Worm (Caenorhabditis elegans) whole organism, L4 larva: ENCODE results near the gene xpf-1.
A peak's percentile ranks its signal among the peaks of the same experiment; 100 is the strongest.

ENCODE experiments used
- F26F4.8 ChIP-seq: fragments of 200-800 bp; sonication (Bioruptor generic); conservative IDR thresholded peaks from 2 replicates; pipeline ENCODE4 v1.3.6; 2022; ENCODE audit warnings: missing genetic modification characterization, missing compliant biosample characterization
- F37D6.2 ChIP-seq: sonication (generic microtip); optimal IDR thresholded peaks from 2 replicates; lab custom pipeline; 2016; ENCODE audit warnings: mild to moderate bottlenecking, missing genetic modification characterization, missing compliant biosample characterization
- F49E8.2 ChIP-seq: sonication (generic microtip); optimal IDR thresholded peaks from 2 replicates; lab custom pipeline; 2016; ENCODE audit warnings: missing compliant biosample characterization, mild to moderate bottlenecking, missing genetic modification characterization, borderline replicate concordance
- T20F7.1 ChIP-seq: fragments of 200-800 bp; sonication (Bioruptor generic); optimal IDR thresholded peaks from 2 replicates; lab custom pipeline; 2018; ENCODE audit warnings: mild to moderate bottlenecking, missing genetic modification characterization, missing compliant biosample characterization
- T26A8.4 ChIP-seq: fragments of 200-800 bp; sonication (Bioruptor generic); IDR thresholded peaks from 2 replicates; pipeline ENCODE4 v1.3.6; 2022; ENCODE audit warnings: missing genetic modification characterization, missing compliant biosample characterization
- Y48G9A.11 ChIP-seq: fragments of 200-800 bp; sonication (Bioruptor generic); IDR thresholded peaks from 2 replicates; pipeline ENCODE4 v1.3.6; 2022; ENCODE audit warnings: missing genetic modification reagents, missing genetic modification characterization, missing compliant biosample characterization
- ZK337.2 ChIP-seq: fragments of 200-800 bp; sonication (Bioruptor generic); IDR thresholded peaks from 2 replicates; pipeline ENCODE4 v1.3.6; 2022; ENCODE audit warnings: missing genetic modification reagents, missing genetic modification characterization, missing compliant biosample characterization
- attf-4 ChIP-seq: sonication (generic microtip); optimal IDR thresholded peaks from 3 replicates; lab custom pipeline; 2017; ENCODE audit warnings: missing biosample characterization, missing genetic modification characterization
- ceh-28 ChIP-seq: fragments of 150-350 bp; optimal IDR thresholded peaks from 2 replicates; lab custom pipeline; 2014; ENCODE audit warnings: missing biosample characterization, missing genetic modification reagents, missing genetic modification characterization
- ceh-44 ChIP-seq: fragments of 200-800 bp; sonication (Bioruptor generic); IDR thresholded peaks from 2 replicates; pipeline ENCODE4 v1.3.6; 2022; ENCODE audit warnings: missing genetic modification reagents, missing genetic modification characterization, missing compliant biosample characterization
- ceh-82 ChIP-seq: sonication (generic microtip); optimal IDR thresholded peaks from 2 replicates; lab custom pipeline; 2017; ENCODE audit warnings: missing biosample characterization, missing genetic modification characterization
- cey-2 ChIP-seq: sonication (generic microtip); optimal IDR thresholded peaks from 3 replicates; lab custom pipeline; 2017; ENCODE audit warnings: missing genetic modification characterization, mild to moderate bottlenecking, missing compliant biosample characterization, antibody characterized with exemption, borderline replicate concordance; ENCODE audit not compliant: insufficient read depth
- dmd-9 ChIP-seq: fragments of 200-800 bp; sonication (Bioruptor generic); IDR thresholded peaks from 2 replicates; pipeline ENCODE4 v1.3.6; 2022; ENCODE audit warnings: missing genetic modification reagents, missing genetic modification characterization, missing compliant biosample characterization
- dve-1 ChIP-seq: sonication (generic microtip); optimal IDR thresholded peaks from 2 replicates; lab custom pipeline; 2017; ENCODE audit warnings: antibody characterized with exemption, mild to moderate bottlenecking, missing genetic modification characterization, missing compliant biosample characterization; ENCODE audit not compliant: insufficient read depth
- egl-27 ChIP-seq: sonication (generic microtip); optimal IDR thresholded peaks from 3 replicates; lab custom pipeline; 2017; ENCODE audit warnings: missing biosample characterization, missing genetic modification reagents, missing genetic modification characterization
- fkh-10 ChIP-seq: fragments of 150-350 bp; optimal IDR thresholded peaks from 2 replicates; lab custom pipeline; 2014; ENCODE audit warnings: missing biosample characterization, missing genetic modification reagents, missing genetic modification characterization
- fos-1 ChIP-seq: fragments of 150-350 bp; optimal IDR thresholded peaks from 2 replicates; lab custom pipeline; 2014; ENCODE audit warnings: missing biosample characterization, missing genetic modification characterization
- gei-8 ChIP-seq: fragments of 200-800 bp; sonication (Bioruptor generic); optimal IDR thresholded peaks from 2 replicates; lab custom pipeline; 2018; ENCODE audit warnings: mild to moderate bottlenecking, missing genetic modification characterization, missing compliant biosample characterization
- hlh-11 ChIP-seq: fragments of 200-800 bp; sonication (Bioruptor generic); optimal IDR thresholded peaks from 2 replicates; lab custom pipeline; 2018; ENCODE audit warnings: mild to moderate bottlenecking, missing genetic modification characterization, missing compliant biosample characterization
- hlh-30 ChIP-seq: sonication (generic microtip); optimal IDR thresholded peaks from 2 replicates; lab custom pipeline; 2017; ENCODE audit warnings: antibody characterized with exemption, mild to moderate bottlenecking, missing genetic modification characterization, missing compliant biosample characterization; ENCODE audit not compliant: insufficient read depth
- lim-7 ChIP-seq: fragments of 200-800 bp; sonication (Bioruptor generic); IDR thresholded peaks from 2 replicates; pipeline ENCODE4 v1.3.6; 2022; ENCODE audit warnings: missing genetic modification characterization, missing compliant biosample characterization
- lin-13 ChIP-seq: fragments of 150-350 bp; optimal IDR thresholded peaks from 2 replicates; lab custom pipeline; 2014; ENCODE audit warnings: missing biosample characterization, missing genetic modification reagents, missing genetic modification characterization
- lin-38 ChIP-seq: fragments of 200-800 bp; sonication (Bioruptor generic); IDR thresholded peaks from 2 replicates; pipeline ENCODE4 v1.3.6; 2022; ENCODE audit warnings: missing genetic modification reagents, missing genetic modification characterization, missing compliant biosample characterization
- lir-3 ChIP-seq: sonication (generic microtip); optimal IDR thresholded peaks from 2 replicates; lab custom pipeline; 2016; ENCODE audit warnings: mild to moderate bottlenecking, missing genetic modification characterization, missing compliant biosample characterization
- madf-5 ChIP-seq, 2 experiments: fragments of 200-800 bp; sonication (Bioruptor generic); IDR thresholded peaks; 2 replicates each; pipeline ENCODE4 v1.3.6; 2022; ENCODE audit warnings: missing compliant biosample characterization in 2 of 2, missing genetic modification characterization in 2 of 2
- mdl-1 ChIP-seq, 2 experiments: fragments of 150-350 bp in 1 of 2; sonication (generic microtip) in 1 of 2; optimal IDR thresholded peaks; 2 replicates each; lab custom pipeline; 2014 to 2017; ENCODE audit warnings: missing biosample characterization in 2 of 2, missing genetic modification characterization in 2 of 2
- mdt-29 ChIP-seq: fragments of 200-800 bp; sonication (Bioruptor generic); IDR thresholded peaks from 2 replicates; pipeline ENCODE4 v1.3.6; 2022; ENCODE audit warnings: missing genetic modification reagents, missing genetic modification characterization, missing compliant biosample characterization
- mep-1 ChIP-seq: fragments of 150-350 bp; sonication (generic microtip); optimal IDR thresholded peaks from 3 replicates; lab custom pipeline; 2014; ENCODE audit warnings: missing biosample characterization, missing genetic modification characterization
- mes-2 ChIP-seq: sonication (generic microtip); optimal IDR thresholded peaks from 2 replicates; lab custom pipeline; 2016; ENCODE audit warnings: missing genotype, mild to moderate bottlenecking, missing genetic modification characterization, missing compliant biosample characterization; ENCODE audit not compliant: poor library complexity, severe bottlenecking
- nhr-102 ChIP-seq: sonication (generic microtip); optimal IDR thresholded peaks from 2 replicates; lab custom pipeline; 2016; ENCODE audit warnings: mild to moderate bottlenecking, missing genetic modification characterization, moderate library complexity, missing compliant biosample characterization
- nhr-28 ChIP-seq: fragments of 150-350 bp; optimal IDR thresholded peaks from 2 replicates; lab custom pipeline; 2014; ENCODE audit warnings: missing biosample characterization, missing genetic modification characterization
- nhr-42 ChIP-seq: fragments of 200-800 bp; sonication (Bioruptor generic); IDR thresholded peaks from 2 replicates; pipeline ENCODE4 v1.3.6; 2022; ENCODE audit warnings: missing genetic modification characterization, missing compliant biosample characterization
- nhr-48 ChIP-seq: sonication (generic microtip); optimal IDR thresholded peaks from 2 replicates; lab custom pipeline; 2016; ENCODE audit warnings: mild to moderate bottlenecking, missing genetic modification characterization, missing compliant biosample characterization
- nhr-77 ChIP-seq: fragments of 150-350 bp; optimal IDR thresholded peaks from 2 replicates; lab custom pipeline; 2014; ENCODE audit warnings: missing biosample characterization, missing genetic modification characterization
- pha-4 ChIP-seq, 2 experiments: fragments of 150-350 bp in 1 of 2; fragments of 200-800 bp in 1 of 2; sonication (Bioruptor generic) in 1 of 2; IDR thresholded peaks in 1 of 2; optimal IDR thresholded peaks in 1 of 2; 2 replicates each; pipeline versions ENCODE4 v1.3.6 to Lab custom; 2014 to 2022; ENCODE audit warnings: missing genetic modification characterization in 2 of 2, missing genetic modification reagents in 2 of 2, missing biosample characterization in 1 of 2, missing compliant biosample characterization in 1 of 2
- pqm-1 ChIP-seq: sonication (generic microtip); optimal IDR thresholded peaks from 2 replicates; lab custom pipeline; 2017; ENCODE audit warnings: missing biosample characterization, missing genetic modification characterization
- set-16 ChIP-seq: fragments of 200-800 bp; sonication (Bioruptor generic); IDR thresholded peaks from 2 replicates; pipeline ENCODE4 v1.3.6; 2022; ENCODE audit warnings: missing genetic modification reagents, missing genetic modification characterization, missing compliant biosample characterization
- skn-1 ChIP-seq: fragments of 150-350 bp; optimal IDR thresholded peaks from 2 replicates; lab custom pipeline; 2014; ENCODE audit warnings: missing biosample characterization, missing genetic modification characterization
- snpc-1.2 ChIP-seq: fragments of 200-800 bp; sonication (Bioruptor generic); IDR thresholded peaks from 2 replicates; pipeline ENCODE4 v1.3.6; 2022; ENCODE audit warnings: missing genetic modification reagents, missing genetic modification characterization, missing compliant biosample characterization
- snpc-4 ChIP-seq: fragments of 150-350 bp; optimal IDR thresholded peaks from 2 replicates; lab custom pipeline; 2014; ENCODE audit warnings: missing biosample characterization, missing genetic modification characterization
- spr-1 ChIP-seq: sonication (generic microtip); optimal IDR thresholded peaks from 2 replicates; lab custom pipeline; 2016; ENCODE audit warnings: mild to moderate bottlenecking, missing genetic modification characterization, missing compliant biosample characterization
- tra-1 ChIP-seq: fragments of 200-800 bp; sonication (Bioruptor generic); IDR thresholded peaks from 2 replicates; pipeline ENCODE4 v1.3.6; 2022; ENCODE audit warnings: missing genetic modification reagents, missing genetic modification characterization, missing compliant biosample characterization
- unc-130 ChIP-seq: sonication (generic microtip); optimal IDR thresholded peaks from 2 replicates; lab custom pipeline; 2016; ENCODE audit warnings: missing genetic modification reagents, missing genetic modification characterization, missing compliant biosample characterization
- unc-62 ChIP-seq, 3 experiments: fragments of 150-350 bp in 1 of 3; sonication (generic microtip); optimal IDR thresholded peaks in 2 of 3; peaks in 1 of 3; 1 replicate in 1 of 3; 2 replicates in 2 of 3; lab custom pipeline; 2014 to 2017; ENCODE audit warnings: missing biosample characterization in 3 of 3, missing genetic modification characterization in 3 of 3, missing genetic modification reagents in 3 of 3, missing genotype in 1 of 3
- vab-7 ChIP-seq: fragments of 200-800 bp; sonication (Bioruptor generic); IDR thresholded peaks from 2 replicates; pipeline ENCODE4 v1.3.6; 2022; ENCODE audit warnings: missing genetic modification reagents, missing genetic modification characterization, missing compliant biosample characterization
- zfp-2 ChIP-seq: sonication (generic microtip); optimal IDR thresholded peaks from 2 replicates; lab custom pipeline; 2016; ENCODE audit warnings: mild to moderate bottlenecking, missing genetic modification characterization, missing compliant biosample characterization
- zip-11 ChIP-seq: fragments of 200-800 bp; sonication (Bioruptor generic); IDR thresholded peaks from 2 replicates; pipeline ENCODE4 v1.3.6; 2022; ENCODE audit warnings: missing genetic modification characterization, missing compliant biosample characterization
- zip-2 ChIP-seq: fragments of 150-350 bp; optimal IDR thresholded peaks from 2 replicates; lab custom pipeline; 2014; ENCODE audit warnings: missing biosample characterization, missing genetic modification characterization

xpf-1 gene

DNA sequence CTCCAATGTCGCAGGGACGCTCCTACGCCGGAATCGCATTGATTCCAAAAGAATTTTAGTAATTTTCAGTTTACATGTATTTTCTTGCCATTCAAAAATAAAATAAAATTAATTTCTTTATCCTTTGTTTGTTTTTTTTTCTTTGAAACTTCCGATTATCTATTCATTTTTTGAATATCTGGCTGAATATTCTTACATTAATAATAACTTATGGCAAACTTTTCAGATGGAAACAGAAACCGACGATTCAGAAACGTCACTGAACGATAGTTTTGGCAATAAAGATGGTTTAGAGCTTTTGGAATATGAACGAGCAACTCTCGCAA, at the start of gene xpf-1:
Gene xpf-1, plus strand, starts transcription at position 227 of the 326 bp plus-strand sequence.
- TF ChIP-seq nhr-42 (GFP tag; lab: Robert Waterston, UW): no peak
- no peak for TF ChIP-seq pha-4 (GFP tag; IDR thresholded peaks at IDR 0.05; lab: Robert Waterston, UW)
- no peak for TF ChIP-seq pha-4 (tag; optimal IDR thresholded peaks at IDR 0.05; lab: Kevin White, UChicago)
- TF ChIP-seq T20F7.1 (GFP tag; lab: Kevin White, UChicago): no peak

DNA sequence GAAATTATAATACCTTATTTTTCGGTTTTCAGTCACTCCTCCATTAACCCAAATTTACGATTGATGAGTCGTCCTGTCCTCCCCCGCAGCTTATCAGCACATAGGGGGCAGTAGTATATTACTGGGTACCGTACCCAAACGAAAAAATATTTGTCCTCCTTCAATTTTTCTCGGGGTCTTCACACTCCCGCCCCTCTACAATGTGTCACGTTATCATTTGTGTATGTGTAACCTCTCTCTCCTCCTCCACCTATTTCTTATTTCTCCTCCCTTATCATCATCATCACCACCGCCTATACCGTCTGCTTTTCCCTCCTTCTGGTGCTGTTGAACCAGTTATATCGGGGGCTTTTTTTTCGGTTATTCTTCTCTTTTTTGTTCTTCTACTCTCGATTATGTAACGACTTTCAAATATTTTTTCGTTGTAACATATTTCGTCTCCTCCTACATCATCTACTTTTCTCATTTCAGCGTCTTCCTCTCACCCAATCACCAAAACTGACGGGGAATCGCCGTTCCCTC, 49.6 kb upstream of the xpf-1 start, which contains the start of gene ghi-1:
Gene ghi-1, plus strand, starts transcription at position 472 of the 522 bp plus-strand sequence.
- TF ChIP-seq madf-5 (GFP tag; IDR thresholded peaks at IDR 0.05; lab: Robert Waterston, UW) (no peak), ZK337.2 (GFP tag; lab: Robert Waterston, UW) (no peak), dve-1 (tag; lab: Kevin White, UChicago) (peak; percentile 6), egl-27 (no peak), attf-4 (tag; lab: Kevin White, UChicago) (no peak), lin-13 (GFP tag; lab: Kevin White, UChicago) (no peak), pha-4 (GFP tag; IDR thresholded peaks at IDR 0.05; lab: Robert Waterston, UW) (no peak), pha-4 (tag; optimal IDR thresholded peaks at IDR 0.05; lab: Kevin White, UChicago) (no peak), mdt-29 (GFP tag; lab: Robert Waterston, UW) (no peak), nhr-77 (no peak), mep-1 (no peak), F49E8.2 (no peak), vab-7 (GFP tag; lab: Robert Waterston, UW) (no peak), dmd-9 (GFP tag; lab: Robert Waterston, UW) (no peak), lin-38 (GFP tag; lab: Robert Waterston, UW) (no peak), lir-3 (tag; lab: Kevin White, UChicago) (no peak), unc-62 (GFP tag; optimal IDR thresholded peaks at IDR 0.05 in 1 of 2; lab: Kevin White, UChicago) (no peak), unc-62 (tag; optimal IDR thresholded peaks at IDR 0.05; lab: Kevin White, UChicago) (no peak), zfp-2 (tag; lab: Kevin White, UChicago) (no peak), cey-2 (tag; lab: Kevin White, UChicago) (no peak), set-16 (no peak), spr-1 (tag; lab: Kevin White, UChicago) (no peak), snpc-4 (tag; lab: Kevin White, UChicago) (no peak), F37D6.2 (no peak), zip-2 (no peak), snpc-1.2 (no peak), tra-1 (no peak), nhr-28 (peak; percentile 45), mes-2 (peak; percentile 14), mdl-1 (tag; optimal IDR thresholded peaks at IDR 0.05; lab: Kevin White, UChicago) (peak in 1 of 2 experiments; percentile 6), hlh-30 (peak; percentile 43), T26A8.4 (no peak), nhr-48 (no peak), zip-11 (GFP tag; lab: Robert Waterston, UW) (no peak), pqm-1 (tag; lab: Kevin White, UChicago) (peak; percentile 40), fos-1 (tag; lab: Kevin White, UChicago) (no peak), ceh-28 (no peak), unc-130 (GFP tag; lab: Kevin White, UChicago) (no peak), gei-8 (GFP tag; lab: Kevin White, UChicago) (no peak), Y48G9A.11 (GFP tag; lab: Robert Waterston, UW) (no peak), nhr-102 (no peak), fkh-10 (GFP tag; lab: Kevin White, UChicago) (no peak), F26F4.8 (GFP tag; lab: Robert Waterston, UW) (no peak), skn-1 (no peak), ceh-82 (tag; lab: Kevin White, UChicago) (no peak), lim-7 (GFP tag; lab: Robert Waterston, UW) (no peak), ceh-44 (GFP tag; lab: Robert Waterston, UW) (no peak), hlh-11 (tag; lab: Kevin White, UChicago) (peak; percentile 34)
